Fruit fly (Drosophila melanogaster) whole organism: Measurements from ENCODE around the gene CG9259.

Experiments used
- CG8478 ChIP-seq: fragments of >200 bp; optimal IDR thresholded peaks from 2 replicates; lab custom pipeline; 2018; ENCODE audit warnings: inconsistent platforms
- Dll ChIP-seq: fragments of >200 bp; optimal IDR thresholded peaks from 2 replicates; lab custom pipeline; 2017
- pan ChIP-seq: fragments of >200 bp; optimal IDR thresholded peaks from 2 replicates; lab custom pipeline; 2017
- psq ChIP-seq: fragments of >200 bp; optimal IDR thresholded peaks from 2 replicates; lab custom pipeline; 2017
- usp ChIP-seq: fragments of >200 bp; optimal IDR thresholded peaks from 2 replicates; lab custom pipeline; 2017; ENCODE audit warnings: missing biosample characterization, missing genetic modification characterization, mixed read lengths

DNA sequence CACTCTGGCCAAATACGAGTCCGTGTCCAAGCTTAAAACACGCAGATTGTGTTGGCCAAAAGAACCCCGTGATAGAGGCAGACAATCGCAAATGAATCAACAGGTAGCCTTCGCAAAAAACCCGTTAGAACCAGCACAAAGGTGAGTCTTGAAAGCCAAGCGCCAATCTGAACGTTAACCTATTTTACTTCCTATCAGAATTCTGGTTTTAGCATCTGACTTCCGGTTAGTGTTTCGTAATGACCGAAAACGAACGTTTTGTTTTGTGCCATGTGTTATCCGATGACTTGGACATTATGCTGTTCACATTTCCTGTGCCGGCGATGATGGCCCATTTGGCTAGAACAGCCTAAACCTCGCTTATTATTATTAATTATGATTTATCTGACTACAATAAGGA is 16.8 kb upstream of the CG9259 start:
- TF ChIP-seq pan (lab: Kevin White, UChicago) (no peak), usp (GFP tag; lab: Kevin White, UChicago) (no peak), psq (lab: Kevin White, UChicago) (no peak), CG8478 (lab: Kevin White, UChicago) (no peak), Dll (lab: Kevin White, UChicago) (no peak)
